Worm (Caenorhabditis elegans) whole organism, L4/young adult: ENCODE results near the gene Y17G9B.8.

ENCODE experiments used
- W03F9.2 ChIP-seq: fragments of 150-350 bp; optimal IDR thresholded peaks from 2 replicates; lab custom pipeline; 2014; ENCODE audit warnings: missing biosample characterization, missing genetic modification characterization
- dao-5 ChIP-seq: sonication (generic microtip); optimal IDR thresholded peaks from 2 replicates; lab custom pipeline; 2016; ENCODE audit warnings: missing genotype, missing genetic modification characterization, moderate library complexity, missing compliant biosample characterization
- him-1 ChIP-seq: sonication (generic microtip); optimal IDR thresholded peaks from 2 replicates; lab custom pipeline; 2016; ENCODE audit warnings: missing genotype, missing genetic modification reagents, missing genetic modification characterization, missing compliant biosample characterization

DNA sequence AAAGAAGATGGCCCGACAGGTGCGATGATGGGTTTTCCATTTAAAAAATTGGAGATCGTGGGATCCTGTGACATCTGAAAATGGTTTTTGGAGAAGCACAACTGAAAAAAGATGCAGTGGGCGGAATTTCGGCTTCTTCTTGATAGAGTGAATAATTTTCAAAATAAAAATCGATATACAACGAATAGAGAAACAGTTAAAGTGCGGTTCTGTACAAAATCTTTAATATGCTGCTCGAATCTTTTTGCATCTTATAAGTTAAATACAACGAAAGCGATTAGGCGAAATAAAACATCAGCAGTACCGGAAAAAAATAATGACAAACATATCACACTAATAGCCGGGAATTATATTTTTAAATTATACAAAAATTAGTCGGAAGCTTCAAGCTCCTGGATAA is 48.6 kb upstream of the Y17G9B.8 start, which contains the start of gene H06H21.11:
- TF ChIP-seq dao-5 (no peak), him-1 (no peak), W03F9.2 (tag; lab: Kevin White, UChicago) (no peak)
